Fruit fly (Drosophila melanogaster) whole organism, embryonic: ENCODE data around the gene Gk1.
A peak's percentile ranks its signal among the peaks of the same experiment; 100 is the strongest.

Experiments
- Abd-B ChIP-seq: fragments of 200-800 bp; sonication (Bioruptor generic); optimal IDR thresholded peaks from 2 replicates; lab custom pipeline; 2018; ENCODE audit warnings: missing biosample characterization, mild to moderate bottlenecking, missing genetic modification characterization, moderate library complexity
- CG10654 ChIP-seq: fragments of 200-800 bp; sonication (Bioruptor generic); optimal IDR thresholded peaks from 2 replicates; lab custom pipeline; 2016; ENCODE audit warnings: missing biosample characterization, missing genetic modification characterization
- CG14441 ChIP-seq: fragments of 200-800 bp; sonication (Bioruptor generic); IDR thresholded peaks from 2 replicates; pipeline ENCODE4 v1.3.6; 2022; ENCODE audit warnings: missing biosample characterization, missing genetic modification characterization
- CG14667 ChIP-seq: fragments of 200-800 bp; sonication (Bioruptor generic); IDR thresholded peaks from 2 replicates; pipeline ENCODE4 v1.3.6; 2022; ENCODE audit warnings: missing biosample characterization, missing genetic modification characterization
- CG1602 ChIP-seq: fragments of 200-800 bp; sonication (Bioruptor generic); optimal IDR thresholded peaks from 3 replicates; lab custom pipeline; 2016; ENCODE audit warnings: missing biosample characterization, missing genetic modification characterization
- CG17361 ChIP-seq: fragments of 200-800 bp; sonication (Bioruptor generic); IDR thresholded peaks from 3 replicates; pipeline ENCODE4 v1.3.6; 2022; ENCODE audit warnings: missing biosample characterization, missing genetic modification characterization
- CG17802 ChIP-seq: fragments of 200-800 bp; sonication (Bioruptor generic); optimal IDR thresholded peaks from 2 replicates; lab custom pipeline; 2018; ENCODE audit warnings: missing biosample characterization, mild to moderate bottlenecking, missing genetic modification characterization, moderate library complexity
- CG18011 ChIP-seq: fragments of 200-800 bp; sonication (Bioruptor generic); optimal IDR thresholded peaks from 2 replicates; lab custom pipeline; 2017; ENCODE audit warnings: missing biosample characterization, missing genetic modification characterization, mild to moderate bottlenecking, moderate library complexity, missing genotype
- CG2678 ChIP-seq: fragments of 200-800 bp; sonication (Bioruptor generic); optimal IDR thresholded peaks from 3 replicates; lab custom pipeline; 2019; ENCODE audit warnings: missing biosample characterization, mild to moderate bottlenecking, missing genetic modification characterization, moderate library complexity
- CG30403 ChIP-seq: fragments of 200-800 bp; sonication (Bioruptor generic); optimal IDR thresholded peaks from 3 replicates; lab custom pipeline; 2016; ENCODE audit warnings: missing biosample characterization, missing genetic modification characterization
- CG31224 ChIP-seq: fragments of 200-800 bp; sonication (Bioruptor generic); IDR thresholded peaks from 2 replicates; pipeline ENCODE4 v1.3.6; 2022; ENCODE audit warnings: missing biosample characterization, missing genetic modification characterization
- CG31441 ChIP-seq: fragments of 200-800 bp; sonication (Bioruptor generic); IDR thresholded peaks from 2 replicates; pipeline ENCODE4 v1.3.6; 2022; ENCODE audit warnings: missing biosample characterization, missing genetic modification characterization
- CG34376 ChIP-seq: fragments of 200-800 bp; sonication (Bioruptor generic); optimal IDR thresholded peaks from 2 replicates; lab custom pipeline; 2018; ENCODE audit warnings: missing biosample characterization, mild to moderate bottlenecking, missing genetic modification characterization
- CG4617 ChIP-seq: fragments of 200-800 bp; sonication (Bioruptor generic); optimal IDR thresholded peaks from 3 replicates; lab custom pipeline; 2016; ENCODE audit warnings: missing biosample characterization, missing genetic modification characterization, borderline replicate concordance
- CG4854 ChIP-seq: fragments of 200-800 bp; sonication (Bioruptor generic); optimal IDR thresholded peaks from 2 replicates; lab custom pipeline; 2016; ENCODE audit warnings: missing biosample characterization, missing genetic modification characterization, inconsistent platforms
- CG5953 ChIP-seq: fragments of 200-800 bp; sonication (Bioruptor generic); IDR thresholded peaks from 2 replicates; pipeline ENCODE4 v1.3.6; 2022; ENCODE audit warnings: missing biosample characterization, missing genetic modification characterization
- CG6254 ChIP-seq: fragments of 200-800 bp; sonication (Bioruptor generic); optimal IDR thresholded peaks from 3 replicates; lab custom pipeline; 2017; ENCODE audit warnings: mild to moderate bottlenecking, missing biosample characterization, missing genetic modification reagents, missing genetic modification characterization
- CG6791 ChIP-seq: fragments of 200-800 bp; sonication (Bioruptor generic); IDR thresholded peaks from 3 replicates; pipeline ENCODE4 v1.3.6; 2022; ENCODE audit warnings: missing biosample characterization, missing genetic modification characterization; ENCODE audit not compliant: partially characterized antibody
- CG6854 ChIP-seq: fragments of 200-800 bp; sonication (Bioruptor generic); optimal IDR thresholded peaks from 3 replicates; lab custom pipeline; 2017; ENCODE audit warnings: missing biosample characterization, mild to moderate bottlenecking, missing genetic modification characterization
- CG7271 ChIP-seq: fragments of 200-800 bp; sonication (Bioruptor generic); optimal IDR thresholded peaks from 2 replicates; lab custom pipeline; 2018; ENCODE audit warnings: missing biosample characterization, mild to moderate bottlenecking, missing genetic modification characterization, moderate library complexity
- CG7786 ChIP-seq: fragments of 200-800 bp; sonication (Bioruptor generic); optimal IDR thresholded peaks from 2 replicates; lab custom pipeline; 2016; ENCODE audit warnings: missing biosample characterization, missing genetic modification characterization
- CG9215 ChIP-seq: fragments of 200-800 bp; sonication (Bioruptor generic); IDR thresholded peaks from 2 replicates; pipeline ENCODE4 v1.3.6; 2022; ENCODE audit warnings: missing biosample characterization, missing genetic modification characterization
- Gsc ChIP-seq: fragments of 200-800 bp; sonication (Bioruptor generic); IDR thresholded peaks from 2 replicates; pipeline ENCODE4 v1.3.6; 2022; ENCODE audit warnings: missing biosample characterization, missing genetic modification characterization
- Hr3 ChIP-seq: fragments of 200-800 bp; sonication (Bioruptor generic); optimal IDR thresholded peaks from 3 replicates; lab custom pipeline; 2016; ENCODE audit warnings: missing biosample characterization, missing genetic modification characterization
- NC2α ChIP-seq: fragments of 200-800 bp; sonication (Bioruptor generic); optimal IDR thresholded peaks from 2 replicates; lab custom pipeline; 2016; ENCODE audit warnings: missing biosample characterization, missing genetic modification characterization
- Opbp ChIP-seq: fragments of 200-800 bp; sonication (Bioruptor generic); IDR thresholded peaks from 3 replicates; pipeline ENCODE4 v1.3.6; 2022; ENCODE audit warnings: missing biosample characterization, missing genetic modification characterization; ENCODE audit not compliant: partially characterized antibody
- Poxn ChIP-seq: fragments of 200-800 bp; sonication (Bioruptor generic); IDR thresholded peaks from 2 replicates; pipeline ENCODE4 v1.3.6; 2022; ENCODE audit warnings: missing biosample characterization, missing genetic modification characterization
- Sry-δ ChIP-seq: fragments of 200-800 bp; sonication (Bioruptor generic); optimal IDR thresholded peaks from 2 replicates; lab custom pipeline; 2016; ENCODE audit warnings: missing biosample characterization, missing genetic modification characterization
- Stat92E ChIP-seq, 3 experiments: fragments of >200 bp in 2 of 3; fragments of 200-800 bp in 1 of 3; sonication (Bioruptor generic) in 1 of 3; optimal IDR thresholded peaks; 2 replicates each; lab custom pipeline; 2017 to 2019; ENCODE audit warnings: missing biosample characterization in 3 of 3, missing genetic modification characterization in 3 of 3, mild to moderate bottlenecking in 1 of 3, moderate library complexity in 1 of 3
- Tbp ChIP-seq: fragments of >200 bp; optimal IDR thresholded peaks from 2 replicates; lab custom pipeline; 2018; ENCODE audit warnings: missing biosample characterization, missing genetic modification characterization
- Xbp1 ChIP-seq: fragments of 200-800 bp; sonication (Bioruptor generic); optimal IDR thresholded peaks from 3 replicates; lab custom pipeline; 2016; ENCODE audit warnings: missing biosample characterization, mild to moderate bottlenecking, missing genetic modification characterization
- amos ChIP-seq: fragments of 200-800 bp; sonication (Bioruptor generic); IDR thresholded peaks from 2 replicates; pipeline ENCODE4 v1.3.6; 2022; ENCODE audit warnings: missing biosample characterization, missing genetic modification characterization; ENCODE audit not compliant: partially characterized antibody
- br ChIP-seq: fragments of >200 bp; optimal IDR thresholded peaks from 2 replicates; lab custom pipeline; 2017
- ci ChIP-seq: fragments of 200-800 bp; sonication (Bioruptor generic); IDR thresholded peaks from 3 replicates; pipeline ENCODE4 v1.3.6; 2022; ENCODE audit warnings: missing biosample characterization, missing genetic modification characterization
- corto ChIP-seq: fragments of 200-800 bp; sonication (Bioruptor generic); optimal IDR thresholded peaks from 2 replicates; lab custom pipeline; 2016; ENCODE audit warnings: missing biosample characterization, mild to moderate bottlenecking, missing genetic modification characterization, moderate library complexity
- dimm ChIP-seq: fragments of 200-800 bp; sonication (Bioruptor generic); IDR thresholded peaks from 2 replicates; pipeline ENCODE4 v1.3.6; 2022; ENCODE audit warnings: missing biosample characterization, missing genetic modification characterization
- eyg ChIP-seq: fragments of 200-800 bp; sonication (Bioruptor generic); optimal IDR thresholded peaks from 3 replicates; lab custom pipeline; 2016; ENCODE audit warnings: missing biosample characterization, missing genetic modification characterization
- fd102C ChIP-seq: fragments of 200-800 bp; sonication (Bioruptor generic); optimal IDR thresholded peaks from 2 replicates; lab custom pipeline; 2018; ENCODE audit warnings: missing biosample characterization, mild to moderate bottlenecking, missing genetic modification characterization, moderate library complexity
- fd96Cb ChIP-seq: fragments of 200-800 bp; sonication (Bioruptor generic); optimal IDR thresholded peaks from 2 replicates; lab custom pipeline; 2018; ENCODE audit warnings: missing biosample characterization, mild to moderate bottlenecking, missing genetic modification characterization, moderate library complexity
- h ChIP-seq: fragments of >200 bp; optimal IDR thresholded peaks from 2 replicates; lab custom pipeline; 2017
- hkb ChIP-seq, 2 experiments: fragments of 200-800 bp in 1 of 2; fragments of >200 bp in 1 of 2; sonication (Bioruptor generic) in 1 of 2; IDR thresholded peaks in 1 of 2; optimal IDR thresholded peaks in 1 of 2; 2 replicates each; pipeline versions ENCODE4 v1.3.6 to Lab custom; 2017 to 2022; ENCODE audit warnings: missing biosample characterization in 1 of 2, missing genetic modification characterization in 1 of 2
- hth ChIP-seq: fragments of >200 bp; optimal IDR thresholded peaks from 2 replicates; lab custom pipeline; 2017; ENCODE audit warnings: inconsistent platforms
- jing ChIP-seq: fragments of 200-800 bp; sonication (Bioruptor generic); optimal IDR thresholded peaks from 2 replicates; lab custom pipeline; 2018; ENCODE audit warnings: missing biosample characterization, mild to moderate bottlenecking, missing genetic modification characterization
- nerfin-1 ChIP-seq: fragments of 200-800 bp; sonication (Bioruptor generic); optimal IDR thresholded peaks from 3 replicates; lab custom pipeline; 2019; ENCODE audit warnings: missing biosample characterization, mild to moderate bottlenecking, missing genetic modification characterization, moderate library complexity
- org-1 ChIP-seq: fragments of 200-800 bp; sonication (Bioruptor generic); optimal IDR thresholded peaks from 2 replicates; lab custom pipeline; 2017; ENCODE audit warnings: missing biosample characterization, missing genetic modification characterization
- otp ChIP-seq: fragments of 200-800 bp; sonication (Bioruptor generic); IDR thresholded peaks from 3 replicates; pipeline ENCODE4, ENCODE4 v1.3.6; 2022; ENCODE audit warnings: missing biosample characterization, missing genetic modification characterization
- schlank ChIP-seq: fragments of 200-800 bp; sonication (Bioruptor generic); optimal IDR thresholded peaks from 2 replicates; lab custom pipeline; 2018; ENCODE audit warnings: missing biosample characterization, mild to moderate bottlenecking, missing genetic modification characterization
- sd ChIP-seq: fragments of 200-800 bp; sonication (Bioruptor generic); optimal IDR thresholded peaks from 3 replicates; lab custom pipeline; 2018; ENCODE audit warnings: missing biosample characterization, mild to moderate bottlenecking, missing genetic modification characterization, moderate library complexity
- sens ChIP-seq: fragments of 200-800 bp; sonication (Bioruptor generic); peaks from one replicate; lab custom pipeline; 2016; ENCODE audit warnings: missing biosample characterization, missing genetic modification characterization
- unc-4 ChIP-seq: fragments of 200-800 bp; sonication (Bioruptor generic); IDR thresholded peaks from 2 replicates; pipeline ENCODE4 v1.3.6; 2022; ENCODE audit warnings: missing biosample characterization, missing genetic modification characterization; ENCODE audit not compliant: partially characterized antibody

Gene Gk1

dm6 chr3L:205723-206284 is at the start of gene Gk1, which contains the start of gene CG13876 (continued):
- TF ChIP-seq NC2α (GFP tag; lab: Kevin White, UChicago) (no peak), CG2678 (tag; lab: Kevin White, UChicago) (peak; percentile 98), dimm (peak; percentile 82), fd96Cb (tag; lab: Kevin White, UChicago) (peak; percentile 92), CG31441 (no peak; the same call in 1 of the 2 replicates), h (no peak), Stat92E (GFP tag; optimal IDR thresholded peaks at IDR 0.05; lab: Kevin White, UChicago) (peak in 1 of 3 experiments; percentile 70), Xbp1 (GFP tag; lab: Kevin White, UChicago) (peak; percentile 93), jing (GFP tag; lab: Kevin White, UChicago) (no peak), hth (lab: Kevin White, UChicago) (no peak), CG9215 (GFP tag; lab: Robert Waterston, UW) (peak; percentile 81), corto (GFP tag; lab: Kevin White, UChicago) (peak; percentile 94), CG34376 (GFP tag; lab: Kevin White, UChicago) (peak; percentile 98), sd (tag; lab: Kevin White, UChicago) (peak; percentile 94), CG4617 (GFP tag; lab: Kevin White, UChicago) (peak; percentile 70), Sry-δ (GFP tag; lab: Kevin White, UChicago) (no peak), br (lab: Kevin White, UChicago) (no peak), CG10654 (GFP tag; lab: Kevin White, UChicago) (peak; percentile 90), CG17802 (tag; lab: Kevin White, UChicago) (peak; percentile 53), nerfin-1 (tag; lab: Kevin White, UChicago) (peak; percentile 95), Opbp (GFP tag; lab: Robert Waterston, UW) (no peak), CG4854 (GFP tag; lab: Kevin White, UChicago) (peak; percentile 69), ci (peak; percentile 97), CG30403 (GFP tag; lab: Kevin White, UChicago) (peak; percentile 94), CG17361 (peak; percentile 96), CG7786 (GFP tag; lab: Kevin White, UChicago) (peak; percentile 62), Gsc (no peak), CG31224 (GFP tag; lab: Robert Waterston, UW) (peak; percentile 88), Hr3 (GFP tag; lab: Kevin White, UChicago) (peak; percentile 85), CG7271 (peak; percentile 94), CG6854 (GFP tag; lab: Kevin White, UChicago) (peak; percentile 94), eyg (GFP tag; lab: Kevin White, UChicago) (no peak), CG18011 (peak; percentile 80), schlank (tag; lab: Kevin White, UChicago) (peak; percentile 90), unc-4 (no peak; the same call in 1 of the 2 replicates), otp (peak; percentile 87), Tbp (GFP tag; lab: Kevin White, UChicago) (no peak), CG6254 (GFP tag; lab: Kevin White, UChicago) (peak; percentile 88), hkb (optimal IDR thresholded peaks at IDR 0.05; lab: Kevin White, UChicago) (no peak), hkb (GFP tag; IDR thresholded peaks at IDR 0.05; lab: Robert Waterston, UW) (peak; percentile 96), CG14667 (GFP tag; lab: Robert Waterston, UW) (peak; percentile 84), CG14441 (GFP tag; lab: Robert Waterston, UW) (peak; percentile 90), Poxn (GFP tag; lab: Robert Waterston, UW) (peak; percentile 64; the same call in 1 of the 2 replicates), CG6791 (no peak), amos (GFP tag; lab: Robert Waterston, UW) (no peak), CG1602 (peak; percentile 91), CG5953 (GFP tag; lab: Robert Waterston, UW) (peak; percentile 85), Abd-B (GFP tag; lab: Kevin White, UChicago) (peak; percentile 87), org-1 (peak; percentile 86), sens (GFP tag; lab: Kevin White, UChicago) (no peak), fd102C (GFP tag; lab: Kevin White, UChicago) (peak; percentile 69)
